Worm (Caenorhabditis elegans) whole organism, L1 larva: Measurements from ENCODE around the gene abf-3.

Experiments
- C16A3.4 ChIP-seq: fragments of 150-350 bp; optimal IDR thresholded peaks from 2 replicates; lab custom pipeline; 2014; ENCODE audit warnings: missing biosample characterization, missing genetic modification characterization
- aha-1 ChIP-seq: fragments of 150-350 bp; optimal IDR thresholded peaks from 2 replicates; lab custom pipeline; 2014; ENCODE audit warnings: missing biosample characterization, missing genetic modification characterization
- alr-1 ChIP-seq: fragments of 200-800 bp; sonication (Bioruptor generic); optimal IDR thresholded peaks from 2 replicates; lab custom pipeline; 2018; ENCODE audit warnings: borderline replicate concordance, mild to moderate bottlenecking, missing genetic modification characterization, missing compliant biosample characterization
- ama-1 ChIP-seq: fragments of 150-350 bp; optimal IDR thresholded peaks from 2 replicates; lab custom pipeline; 2014
- blmp-1 ChIP-seq: fragments of 150-350 bp; optimal IDR thresholded peaks from 2 replicates; lab custom pipeline; 2014; ENCODE audit warnings: missing biosample characterization, missing genetic modification characterization
- ceh-8 ChIP-seq: fragments of 200-800 bp; sonication (Bioruptor generic); optimal IDR thresholded peaks from 2 replicates; lab custom pipeline; 2018; ENCODE audit warnings: mild to moderate bottlenecking, missing genetic modification characterization, moderate library complexity, missing compliant biosample characterization
- ces-1 ChIP-seq: fragments of 150-350 bp; optimal IDR thresholded peaks from 2 replicates; lab custom pipeline; 2014; ENCODE audit warnings: missing biosample characterization, missing genetic modification reagents, missing genetic modification characterization
- dpl-1 ChIP-seq, 3 experiments: fragments of 150-350 bp in 2 of 3; sonication (generic microtip) in 1 of 3; optimal IDR thresholded peaks; 2 replicates each; lab custom pipeline; 2014 to 2017; ENCODE audit warnings: missing biosample characterization in 3 of 3, missing genetic modification characterization in 3 of 3, missing genetic modification reagents in 3 of 3
- efl-1 ChIP-seq, 4 experiments: fragments of 150-350 bp; optimal IDR thresholded peaks in 3 of 4; peaks in 1 of 4; 1 replicate in 1 of 4; 2 replicates in 3 of 4; lab custom pipeline; 2014; ENCODE audit warnings: missing biosample characterization in 2 of 4, missing genetic modification characterization in 2 of 4, missing genetic modification reagents in 2 of 4
- ets-5 ChIP-seq: fragments of 200-800 bp; sonication (Bioruptor generic); IDR thresholded peaks from 2 replicates; pipeline ENCODE4 v1.3.6; 2022; ENCODE audit warnings: missing genetic modification characterization, missing compliant biosample characterization
- fkh-4 ChIP-seq: sonication (generic microtip); optimal IDR thresholded peaks from 2 replicates; lab custom pipeline; 2016; ENCODE audit warnings: missing compliant biosample characterization, missing genetic modification characterization, borderline replicate concordance
- grh-1 ChIP-seq: fragments of 200-800 bp; sonication (Bioruptor generic); IDR thresholded peaks from 2 replicates; pipeline ENCODE4 v1.3.6; 2022; ENCODE audit warnings: missing genetic modification reagents, missing genetic modification characterization, missing compliant biosample characterization
- hlh-17 ChIP-seq: fragments of 200-800 bp; sonication (Bioruptor generic); optimal IDR thresholded peaks from 2 replicates; lab custom pipeline; 2018; ENCODE audit warnings: missing genetic modification characterization, mild to moderate bottlenecking, missing compliant biosample characterization, moderate library complexity, borderline replicate concordance
- irx-1 ChIP-seq: sonication (generic microtip); optimal IDR thresholded peaks from 2 replicates; lab custom pipeline; 2016; ENCODE audit warnings: missing genetic modification characterization, missing compliant biosample characterization
- lin-13 ChIP-seq: fragments of 150-350 bp; optimal IDR thresholded peaks from 2 replicates; lab custom pipeline; 2014; ENCODE audit warnings: missing biosample characterization, missing genetic modification reagents, missing genetic modification characterization
- lin-15B ChIP-seq: fragments of 150-350 bp; sonication (generic microtip); optimal IDR thresholded peaks from 3 replicates; lab custom pipeline; 2014; ENCODE audit warnings: missing biosample characterization, missing genetic modification characterization
- lin-35 ChIP-seq, 2 experiments: fragments of 150-350 bp; optimal IDR thresholded peaks; 2 replicates each; lab custom pipeline; 2014; ENCODE audit warnings: missing biosample characterization in 2 of 2, missing genetic modification characterization in 2 of 2, missing genetic modification reagents in 2 of 2
- lir-3 ChIP-seq: sonication (generic microtip); optimal IDR thresholded peaks from 2 replicates; lab custom pipeline; 2016; ENCODE audit warnings: mild to moderate bottlenecking, missing genetic modification characterization, moderate library complexity, missing compliant biosample characterization; ENCODE audit not compliant: poor library complexity
- mdl-1 ChIP-seq, 2 experiments: fragments of 150-350 bp; optimal IDR thresholded peaks; 2 replicates each; lab custom pipeline; 2014 to 2017; ENCODE audit warnings: missing biosample characterization in 2 of 2, missing genetic modification characterization in 2 of 2, inconsistent platforms in 1 of 2
- nhr-11 ChIP-seq: fragments of 150-350 bp; optimal IDR thresholded peaks from 2 replicates; lab custom pipeline; 2014; ENCODE audit warnings: missing biosample characterization, missing genetic modification characterization
- nhr-19 ChIP-seq: fragments of 200-800 bp; sonication (Bioruptor generic); conservative IDR thresholded peaks from 2 replicates; pipeline ENCODE4 v1.3.6; 2022; ENCODE audit warnings: missing genetic modification characterization, missing compliant biosample characterization
- nhr-237 ChIP-seq: fragments of 150-350 bp; optimal IDR thresholded peaks from 2 replicates; lab custom pipeline; 2014; ENCODE audit warnings: missing biosample characterization, missing genetic modification characterization
- nhr-28 ChIP-seq: fragments of 150-350 bp; optimal IDR thresholded peaks from 2 replicates; lab custom pipeline; 2014; ENCODE audit warnings: missing biosample characterization, missing genetic modification characterization
- nhr-47 ChIP-seq: sonication (generic microtip); optimal IDR thresholded peaks from 2 replicates; lab custom pipeline; 2016; ENCODE audit warnings: mild to moderate bottlenecking, missing genetic modification characterization, moderate library complexity, missing compliant biosample characterization
- nhr-71 ChIP-seq: sonication (generic microtip); optimal IDR thresholded peaks from 2 replicates; lab custom pipeline; 2016; ENCODE audit warnings: mild to moderate bottlenecking, missing genetic modification characterization, moderate library complexity, missing compliant biosample characterization
- nhr-77 ChIP-seq: fragments of 150-350 bp; optimal IDR thresholded peaks from 2 replicates; lab custom pipeline; 2014; ENCODE audit warnings: missing biosample characterization, missing genetic modification characterization
- nhr-85 ChIP-seq: sonication (generic microtip); peaks from one replicate; lab custom pipeline; 2016; ENCODE audit warnings: missing genetic modification characterization, inconsistent platforms, missing compliant biosample characterization
- pag-3 ChIP-seq: sonication (generic microtip); optimal IDR thresholded peaks from 2 replicates; lab custom pipeline; 2017; ENCODE audit warnings: missing genetic modification characterization, mild to moderate bottlenecking, missing compliant biosample characterization, antibody characterized with exemption, borderline replicate concordance; ENCODE audit not compliant: insufficient read depth
- pax-3 ChIP-seq: fragments of 200-800 bp; sonication (Bioruptor generic); optimal IDR thresholded peaks from 2 replicates; lab custom pipeline; 2018; ENCODE audit warnings: mild to moderate bottlenecking, missing genetic modification characterization, moderate library complexity, missing compliant biosample characterization
- rnt-1 ChIP-seq: sonication (generic microtip); optimal IDR thresholded peaks from 2 replicates; lab custom pipeline; 2016; ENCODE audit warnings: mild to moderate bottlenecking, missing genetic modification characterization, moderate library complexity, missing compliant biosample characterization
- snu-23 ChIP-seq: sonication (generic microtip); optimal IDR thresholded peaks from 2 replicates; lab custom pipeline; 2016; ENCODE audit warnings: missing genetic modification characterization, missing compliant biosample characterization
- sox-4 ChIP-seq: sonication (generic microtip); optimal IDR thresholded peaks from 2 replicates; lab custom pipeline; 2016; ENCODE audit warnings: missing genetic modification characterization, missing compliant biosample characterization
- sup-37 ChIP-seq: fragments of 200-800 bp; sonication (Bioruptor generic); optimal IDR thresholded peaks from 2 replicates; lab custom pipeline; 2018; ENCODE audit warnings: mild to moderate bottlenecking, missing genetic modification characterization, missing compliant biosample characterization
- tbx-2 ChIP-seq: sonication (generic microtip); optimal IDR thresholded peaks from 2 replicates; lab custom pipeline; 2016; ENCODE audit warnings: missing genetic modification characterization, missing compliant biosample characterization
- unc-62 ChIP-seq: fragments of 150-350 bp; optimal IDR thresholded peaks from 2 replicates; lab custom pipeline; 2014; ENCODE audit warnings: missing biosample characterization, missing genetic modification reagents, missing genetic modification characterization
- zag-1 ChIP-seq: fragments of 150-350 bp; optimal IDR thresholded peaks from 2 replicates; lab custom pipeline; 2014; ENCODE audit warnings: missing biosample characterization, missing genetic modification characterization
- ztf-4 ChIP-seq: fragments of 150-350 bp; optimal IDR thresholded peaks from 2 replicates; lab custom pipeline; 2014; ENCODE audit warnings: missing biosample characterization, missing genetic modification characterization

Gene abf-3

DNA sequence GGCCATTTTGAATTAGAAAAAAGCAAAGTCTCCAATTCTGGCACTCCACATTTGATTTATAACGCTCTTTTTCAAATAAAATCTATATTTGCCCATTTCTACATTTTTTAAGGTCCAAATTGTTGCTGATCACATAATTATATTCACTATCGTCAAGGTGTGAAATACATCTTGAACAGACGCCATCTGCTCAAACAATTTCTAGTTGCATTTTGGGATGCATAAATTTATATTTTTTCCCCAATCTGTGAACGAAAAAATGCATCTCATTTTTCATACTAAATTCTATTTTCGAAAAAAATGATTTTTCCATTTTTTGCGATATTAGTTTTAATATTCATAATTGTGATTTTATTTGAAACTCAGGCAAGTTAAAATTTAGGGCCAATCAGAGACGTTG lies 24.4 kb downstream of the abf-3 start, which contains the start of gene T26E4.7:
Gene T26E4.7 (plus strand): TSS at position 301 of the 400 bp plus-strand sequence.
- no peak for TF ChIP-seq nhr-85 (tag; lab: Kevin White, UChicago)
- no peak for TF ChIP-seq lin-13 (GFP tag; lab: Kevin White, UChicago)
- TF ChIP-seq zag-1 (tag; lab: Kevin White, UChicago) = no peak
- no peak for TF ChIP-seq tbx-2 (tag; lab: Kevin White, UChicago)
- no peak for TF ChIP-seq fkh-4 (tag; lab: Kevin White, UChicago)
- TF ChIP-seq ets-5 (GFP tag; lab: Robert Waterston, UW) = no peak
- TF ChIP-seq ztf-4 = no peak
- TF ChIP-seq alr-1 (tag; lab: Kevin White, UChicago) = no peak
- TF ChIP-seq nhr-11 (tag; lab: Kevin White, UChicago) = no peak
- no peak for TF ChIP-seq irx-1 (tag; lab: Kevin White, UChicago)
- no peak for TF ChIP-seq C16A3.4 (tag; lab: Kevin White, UChicago)
- no peak for TF ChIP-seq lin-35 (GFP tag; optimal IDR thresholded peaks at IDR 0.05; lab: Kevin White, UChicago)
- no peak for TF ChIP-seq unc-62 (GFP tag; lab: Kevin White, UChicago)
- no peak for TF ChIP-seq snu-23 (GFP tag; lab: Kevin White, UChicago)
- no peak for TF ChIP-seq lir-3 (tag; lab: Kevin White, UChicago)
- TF ChIP-seq ama-1 (lab: Kevin White, UChicago) = no peak

ce11 chrV:15792409-15792808 lies 25.2 kb downstream of the abf-3 start, which contains the start of gene T26E4.4:
TSS of gene T26E4.4 (minus strand) at chrV:15792509.
- TF ChIP-seq sox-4 (tag; lab: Kevin White, UChicago) (no peak), ces-1 (GFP tag; lab: Kevin White, UChicago) (no peak), pag-3 (tag; lab: Kevin White, UChicago) (no peak), nhr-237 (tag; lab: Kevin White, UChicago) (no peak)

- TF ChIP-seq sup-37 (GFP tag; lab: Kevin White, UChicago) = no peak
- TF ChIP-seq lin-15B = no peak
- no peak for TF ChIP-seq pax-3 (tag; lab: Kevin White, UChicago)
- no peak for TF ChIP-seq hlh-17 (GFP tag; lab: Kevin White, UChicago)
- no peak for TF ChIP-seq mdl-1 (tag; optimal IDR thresholded peaks at IDR 0.05; lab: Kevin White, UChicago)
- TF ChIP-seq blmp-1 (tag; lab: Kevin White, UChicago) = no peak
- TF ChIP-seq nhr-77 (tag; lab: Kevin White, UChicago) = no peak
These were observed 35.2 kb downstream of the abf-3 start, which contains the start of gene T26E4.3 for ce11 chrV:15782494-15782893. TSS of gene T26E4.3 (plus strand) at chrV:15782794.

DNA sequence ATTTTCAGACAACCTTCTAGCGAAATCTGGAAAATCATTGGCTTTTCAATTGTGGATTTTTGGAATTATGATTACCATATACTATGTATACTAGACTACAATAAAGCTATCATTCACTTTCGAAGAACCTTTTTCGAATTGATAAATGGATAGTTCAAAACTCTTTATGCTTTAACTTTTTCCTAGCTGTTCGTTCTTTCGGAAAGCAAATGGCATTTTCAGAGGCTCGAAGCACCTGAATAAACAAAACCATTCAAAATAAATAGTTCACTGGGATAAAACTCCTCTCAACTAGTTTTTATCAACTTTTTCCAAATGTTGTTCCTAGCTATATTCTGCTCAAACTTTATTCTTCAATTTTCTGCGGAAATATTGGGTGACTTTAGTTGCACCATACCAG lies 36.6 kb downstream of the abf-3 start, which contains the start of gene T26E4.2:
Gene T26E4.2 (plus strand): TSS at position 301 of the 400 bp plus-strand sequence.
- no peak for TF ChIP-seq nhr-71 (tag; lab: Kevin White, UChicago)
- no peak for TF ChIP-seq grh-1
- TF ChIP-seq nhr-47 (tag; lab: Kevin White, UChicago) = no peak
- TF ChIP-seq hlh-17 (GFP tag; lab: Kevin White, UChicago) = no peak
- no peak for TF ChIP-seq nhr-237 (tag; lab: Kevin White, UChicago)
- no peak for TF ChIP-seq nhr-77 (tag; lab: Kevin White, UChicago)
- no peak for TF ChIP-seq nhr-19 (GFP tag; lab: Robert Waterston, UW)
- no peak for TF ChIP-seq efl-1 (optimal IDR thresholded peaks at IDR 0.05; lab: Kevin White, UChicago)
- no peak for TF ChIP-seq efl-1 (GFP tag; optimal IDR thresholded peaks at IDR 0.05 in 1 of 2; lab: Kevin White, UChicago)
- no peak for TF ChIP-seq aha-1 (tag; lab: Kevin White, UChicago)
- TF ChIP-seq nhr-28 (tag; lab: Kevin White, UChicago) = no peak
- no peak for TF ChIP-seq ces-1 (GFP tag; lab: Kevin White, UChicago)
- TF ChIP-seq tbx-2 (tag; lab: Kevin White, UChicago) = no peak
- TF ChIP-seq dpl-1 (GFP tag; optimal IDR thresholded peaks at IDR 0.05; lab: Kevin White, UChicago) = no peak
- no peak for TF ChIP-seq irx-1 (tag; lab: Kevin White, UChicago)
- TF ChIP-seq blmp-1 (tag; lab: Kevin White, UChicago) = no peak
- no peak for TF ChIP-seq rnt-1 (tag; lab: Kevin White, UChicago)
- TF ChIP-seq alr-1 (tag; lab: Kevin White, UChicago) = no peak
- TF ChIP-seq lin-15B = no peak
- TF ChIP-seq ceh-8 = no peak
